Fruit fly (Drosophila melanogaster): ENCODE results near the gene rogdi.

The rogdi gene

dm6 chr3L:17027310-17027709 lies 22.0 kb upstream of the rogdi start, which contains the start of gene CG7730:
Gene CG7730, plus strand, starts transcription at chr3L:17027515.
- TF ChIP-seq Myc (optimal IDR thresholded peaks at IDR 0.05): no peak
- TF ChIP-seq insv (optimal IDR thresholded peaks at IDR 0.05): no peak
- TF ChIP-seq h (optimal IDR thresholded peaks at IDR 0.05): no peak
- no peak for TF ChIP-seq psq (optimal IDR thresholded peaks at IDR 0.05)
- no peak for TF ChIP-seq Sin3A (optimal IDR thresholded peaks at IDR 0.05)
- no peak for TF ChIP-seq ttk (optimal IDR thresholded peaks at IDR 0.05)

dm6 chr3L:17031971-17032370 lies 17.3 kb upstream of the rogdi start, which contains the start of gene Ilp8:
Gene Ilp8, minus strand, starts transcription at chr3L:17032080.
- TF ChIP-seq psq (optimal IDR thresholded peaks at IDR 0.05): no peak
- no peak for TF ChIP-seq ttk (optimal IDR thresholded peaks at IDR 0.05)
- TF ChIP-seq Sin3A (optimal IDR thresholded peaks at IDR 0.05): no peak

DNA sequence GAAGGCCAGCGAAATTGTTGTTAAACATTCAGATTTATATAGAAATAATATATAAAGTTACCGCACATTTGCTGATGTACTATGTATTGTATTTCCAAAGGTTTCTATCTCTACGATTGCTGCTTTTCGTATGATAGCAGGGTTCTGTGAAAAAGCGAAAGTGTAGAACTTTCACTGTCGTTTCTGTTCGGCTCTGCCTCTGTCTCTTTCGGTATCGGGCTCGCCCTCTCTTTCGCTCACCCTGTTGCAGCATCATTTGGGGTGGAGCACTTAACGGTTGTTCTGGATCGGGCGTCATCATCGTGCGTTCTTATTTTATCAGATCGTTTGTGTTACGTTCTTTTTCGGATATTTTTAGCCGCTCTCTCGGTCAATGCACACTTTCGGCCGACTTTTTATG lies 16.0 kb upstream of the rogdi start:
- TF ChIP-seq ttk (optimal IDR thresholded peaks at IDR 0.05) (no peak), Myc (optimal IDR thresholded peaks at IDR 0.05) (no peak), insv (optimal IDR thresholded peaks at IDR 0.05) (no peak), h (optimal IDR thresholded peaks at IDR 0.05) (no peak), psq (optimal IDR thresholded peaks at IDR 0.05) (no peak), Sin3A (optimal IDR thresholded peaks at IDR 0.05) (no peak)

DNA sequence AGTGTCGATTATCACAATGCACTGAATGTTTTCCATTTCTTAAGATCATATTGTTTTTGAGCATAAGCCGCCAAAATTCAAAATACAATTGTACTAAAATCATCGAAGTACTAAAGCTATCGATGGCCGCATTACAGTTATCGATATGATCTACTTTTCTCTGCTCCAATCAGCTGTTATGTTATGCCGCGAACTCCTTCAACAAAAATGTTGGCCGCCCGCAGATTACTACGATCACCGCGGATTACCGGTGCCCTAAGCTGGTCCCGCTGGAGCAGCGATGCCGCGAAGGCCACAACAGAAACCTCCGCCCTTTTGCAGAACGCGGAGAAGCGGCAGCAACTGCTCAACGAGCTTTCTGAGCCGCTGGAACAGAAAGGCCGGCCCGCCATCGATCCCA lies 13.8 kb upstream of the rogdi start, which contains the start of gene beg:
Gene beg (plus strand): TSS at position 177 of the 400 bp plus-strand sequence.
- TF ChIP-seq Sin3A (optimal IDR thresholded peaks at IDR 0.05): no peak
- no peak for TF ChIP-seq ttk (optimal IDR thresholded peaks at IDR 0.05)
- no peak for TF ChIP-seq h (optimal IDR thresholded peaks at IDR 0.05)
- no peak for TF ChIP-seq psq (optimal IDR thresholded peaks at IDR 0.05)
- no peak for TF ChIP-seq insv (optimal IDR thresholded peaks at IDR 0.05)
- TF ChIP-seq Myc (optimal IDR thresholded peaks at IDR 0.05): no peak

- TF ChIP-seq Myc (optimal IDR thresholded peaks at IDR 0.05) (no peak), ttk (optimal IDR thresholded peaks at IDR 0.05) (no peak), Sin3A (optimal IDR thresholded peaks at IDR 0.05) (no peak), h (optimal IDR thresholded peaks at IDR 0.05) (no peak), insv (optimal IDR thresholded peaks at IDR 0.05) (no peak), psq (optimal IDR thresholded peaks at IDR 0.05) (no peak)
These were observed 6.9 kb upstream of the rogdi start, which contains the start of the genes scaf6 and Papst2 for dm6 chr3L:17042297-17042921. Gene scaf6, minus strand, starts transcription at chr3L:17042574. Gene Papst2, plus strand, starts transcription at chr3L:17042797.

- no peak for TF ChIP-seq Sin3A (optimal IDR thresholded peaks at IDR 0.05)
- no peak for TF ChIP-seq h (optimal IDR thresholded peaks at IDR 0.05)
- no peak for TF ChIP-seq ttk (optimal IDR thresholded peaks at IDR 0.05)
- TF ChIP-seq Myc (optimal IDR thresholded peaks at IDR 0.05): no peak
- no peak for TF ChIP-seq insv (optimal IDR thresholded peaks at IDR 0.05)
- no peak for TF ChIP-seq psq (optimal IDR thresholded peaks at IDR 0.05)
These were observed 4.5 kb upstream of the rogdi start, which contains the start of gene Pop5 for dm6 chr3L:17044799-17045198. Gene Pop5, minus strand, starts transcription at chr3L:17045038.

dm6 chr3L:17045431-17046238 lies 3.7 kb upstream of the rogdi start, which contains the start of gene TpnC73F:
Gene TpnC73F, plus strand, starts transcription at chr3L:17046063.
- TF ChIP-seq Sin3A (optimal IDR thresholded peaks at IDR 0.05) (no peak), Myc (optimal IDR thresholded peaks at IDR 0.05) (no peak), insv (optimal IDR thresholded peaks at IDR 0.05) (no peak), psq (optimal IDR thresholded peaks at IDR 0.05) (no peak), ttk (optimal IDR thresholded peaks at IDR 0.05) (no peak), h (optimal IDR thresholded peaks at IDR 0.05) (no peak)

dm6 chr3L:17047811-17048239 lies 1.5 kb upstream of the rogdi start:
- TF ChIP-seq Myc (optimal IDR thresholded peaks at IDR 0.05): no peak
- TF ChIP-seq ttk (optimal IDR thresholded peaks at IDR 0.05): no peak
- no peak for TF ChIP-seq insv (optimal IDR thresholded peaks at IDR 0.05)
- no peak for TF ChIP-seq h (optimal IDR thresholded peaks at IDR 0.05)
- no peak for TF ChIP-seq Sin3A (optimal IDR thresholded peaks at IDR 0.05)
- no peak for TF ChIP-seq psq (optimal IDR thresholded peaks at IDR 0.05)

dm6 chr3L:17049912-17050345 lies 617 bp downstream of the rogdi start:
- no peak for TF ChIP-seq psq (optimal IDR thresholded peaks at IDR 0.05)
- no peak for TF ChIP-seq Sin3A (optimal IDR thresholded peaks at IDR 0.05)
- no peak for TF ChIP-seq h (optimal IDR thresholded peaks at IDR 0.05)
- TF ChIP-seq insv (optimal IDR thresholded peaks at IDR 0.05): no peak
- no peak for TF ChIP-seq ttk (optimal IDR thresholded peaks at IDR 0.05)
- TF ChIP-seq Myc (optimal IDR thresholded peaks at IDR 0.05): no peak

dm6 chr3L:17050661-17051452 lies 1.5 kb downstream of the rogdi start:
- TF ChIP-seq insv (optimal IDR thresholded peaks at IDR 0.05): no peak
- no peak for TF ChIP-seq Sin3A (optimal IDR thresholded peaks at IDR 0.05)
- TF ChIP-seq Myc (optimal IDR thresholded peaks at IDR 0.05): no peak
- TF ChIP-seq ttk (optimal IDR thresholded peaks at IDR 0.05): no peak
- TF ChIP-seq h (optimal IDR thresholded peaks at IDR 0.05): no peak
- TF ChIP-seq psq (optimal IDR thresholded peaks at IDR 0.05): no peak

dm6 chr3L:17051472-17051871 lies 2.2 kb downstream of the rogdi start:
- TF ChIP-seq h (optimal IDR thresholded peaks at IDR 0.05): no peak

All from Kc167 (cell line).